Worm (Caenorhabditis elegans) whole organism, L4/young adult: ENCODE results near the gene srt-39.

Experiments used
- W03F9.2 ChIP-seq: fragments of 150-350 bp; optimal IDR thresholded peaks from 2 replicates; lab custom pipeline; 2014; ENCODE audit warnings: missing biosample characterization, missing genetic modification characterization
- him-1 ChIP-seq: sonication (generic microtip); optimal IDR thresholded peaks from 2 replicates; lab custom pipeline; 2016; ENCODE audit warnings: missing genotype, missing genetic modification reagents, missing genetic modification characterization, missing compliant biosample characterization

DNA sequence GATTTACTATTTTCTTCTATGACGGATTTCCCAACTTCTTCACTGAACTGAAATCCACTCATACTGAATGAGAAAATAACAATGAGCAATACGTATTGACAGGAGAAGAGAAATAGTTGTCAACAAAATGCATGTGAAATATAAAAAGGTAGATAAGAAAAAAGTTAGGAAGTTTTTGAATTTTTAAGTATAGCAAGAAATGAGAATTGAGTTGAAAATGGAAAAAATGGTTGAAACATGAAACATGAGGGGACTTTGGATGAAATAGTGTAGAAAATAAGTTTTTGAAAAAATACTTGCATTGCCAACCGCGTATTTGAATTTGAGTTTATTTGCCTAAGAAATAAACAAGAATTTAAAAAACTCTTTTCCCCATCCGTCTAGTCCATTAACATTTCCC is 37.8 kb upstream of the srt-39 start, which contains the start of the genes pals-38 and C54D10.9:
- TF ChIP-seq him-1 (tag; lab: Kevin White, UChicago): no peak
- no peak for TF ChIP-seq W03F9.2 (tag; lab: Kevin White, UChicago)
